Fruit fly (Drosophila melanogaster) whole organism, embryonic: Measurements from ENCODE around the gene IntS6.

Experiments
- B-H2 ChIP-seq: fragments of 200-800 bp; sonication (Bioruptor generic); optimal IDR thresholded peaks from 2 replicates; lab custom pipeline; 2018; ENCODE audit warnings: missing biosample characterization, mild to moderate bottlenecking, missing genetic modification characterization
- CG11085 ChIP-seq: fragments of 200-800 bp; sonication (Bioruptor generic); IDR thresholded peaks from 2 replicates; pipeline ENCODE4 v1.3.6; 2022; ENCODE audit warnings: missing biosample characterization, missing genetic modification characterization
- CG11247 ChIP-seq: fragments of 200-800 bp; sonication (Bioruptor generic); IDR thresholded peaks from 2 replicates; pipeline ENCODE4 v1.3.6; 2022; ENCODE audit warnings: missing biosample characterization, missing genetic modification characterization
- CG11456 ChIP-seq: fragments of 200-800 bp; sonication (Bioruptor generic); IDR thresholded peaks from 3 replicates; pipeline ENCODE4 v1.3.6; 2022; ENCODE audit warnings: missing biosample characterization, missing genetic modification characterization
- CG13296 ChIP-seq: fragments of 200-800 bp; sonication (Bioruptor generic); optimal IDR thresholded peaks from 3 replicates; lab custom pipeline; 2018; ENCODE audit warnings: missing biosample characterization, mild to moderate bottlenecking, missing genetic modification characterization
- CG14441 ChIP-seq: fragments of 200-800 bp; sonication (Bioruptor generic); IDR thresholded peaks from 2 replicates; pipeline ENCODE4 v1.3.6; 2022; ENCODE audit warnings: missing biosample characterization, missing genetic modification characterization
- CG14667 ChIP-seq: fragments of 200-800 bp; sonication (Bioruptor generic); IDR thresholded peaks from 2 replicates; pipeline ENCODE4 v1.3.6; 2022; ENCODE audit warnings: missing biosample characterization, missing genetic modification characterization
- CG16813 ChIP-seq: fragments of 200-800 bp; sonication (Bioruptor generic); IDR thresholded peaks from 3 replicates; pipeline ENCODE4 v1.3.6; 2022; ENCODE audit warnings: missing biosample characterization, missing genetic modification characterization; ENCODE audit not compliant: partially characterized antibody
- CG16863 ChIP-seq: fragments of 200-800 bp; sonication (Bioruptor generic); optimal IDR thresholded peaks from 3 replicates; lab custom pipeline; 2016; ENCODE audit warnings: missing biosample characterization, missing genetic modification characterization
- CG17385 ChIP-seq: fragments of 200-800 bp; sonication (Bioruptor generic); optimal IDR thresholded peaks from 3 replicates; lab custom pipeline; 2018; ENCODE audit warnings: missing biosample characterization, mild to moderate bottlenecking, missing genetic modification characterization
- CG17612 ChIP-seq: fragments of 200-800 bp; sonication (Bioruptor generic); IDR thresholded peaks from 2 replicates; pipeline ENCODE4 v1.3.6; 2022; ENCODE audit warnings: missing biosample characterization, missing genetic modification characterization
- CG2199 ChIP-seq: fragments of 200-800 bp; sonication (Bioruptor generic); IDR thresholded peaks from 3 replicates; pipeline ENCODE4 v1.3.6; 2022; ENCODE audit warnings: missing biosample characterization, missing genetic modification characterization
- CG2875 ChIP-seq: fragments of 200-800 bp; sonication (Bioruptor generic); optimal IDR thresholded peaks from 2 replicates; lab custom pipeline; 2017; ENCODE audit warnings: missing biosample characterization, mild to moderate bottlenecking, missing genetic modification characterization, missing genetic modification reagents
- CG30020 ChIP-seq: fragments of 200-800 bp; optimal IDR thresholded peaks from 2 replicates; lab custom pipeline; 2019; ENCODE audit warnings: missing biosample characterization, mild to moderate bottlenecking, missing genetic modification characterization, moderate library complexity
- CG3065 ChIP-seq: fragments of 200-800 bp; sonication (Bioruptor generic); optimal IDR thresholded peaks from 2 replicates; lab custom pipeline; 2016; ENCODE audit warnings: missing biosample characterization, missing genetic modification characterization
- CG31388 ChIP-seq: fragments of 200-800 bp; sonication (Bioruptor generic); optimal IDR thresholded peaks from 2 replicates; lab custom pipeline; 2016; ENCODE audit warnings: missing biosample characterization, missing genetic modification characterization
- CG33557 ChIP-seq: fragments of 200-800 bp; sonication (Bioruptor generic); optimal IDR thresholded peaks from 2 replicates; lab custom pipeline; 2019; ENCODE audit warnings: missing biosample characterization, mild to moderate bottlenecking, missing genetic modification characterization, moderate library complexity
- CG4360 ChIP-seq: fragments of 200-800 bp; sonication (Bioruptor generic); IDR thresholded peaks from 2 replicates; pipeline ENCODE4 v1.3.6; 2022; ENCODE audit warnings: missing biosample characterization, missing genetic modification characterization
- CG4404 ChIP-seq: fragments of 200-800 bp; sonication (Bioruptor generic); IDR thresholded peaks from 2 replicates; pipeline ENCODE4 v1.3.6; 2022; ENCODE audit warnings: missing biosample characterization, missing genetic modification characterization
- CG4707 ChIP-seq: fragments of 200-800 bp; sonication (Bioruptor generic); optimal IDR thresholded peaks from 2 replicates; lab custom pipeline; 2018; ENCODE audit warnings: missing biosample characterization, mild to moderate bottlenecking, missing genetic modification characterization, moderate library complexity
- CG4854 ChIP-seq: fragments of 200-800 bp; sonication (Bioruptor generic); optimal IDR thresholded peaks from 2 replicates; lab custom pipeline; 2016; ENCODE audit warnings: missing biosample characterization, missing genetic modification characterization, inconsistent platforms
- CG5953 ChIP-seq: fragments of 200-800 bp; sonication (Bioruptor generic); IDR thresholded peaks from 2 replicates; pipeline ENCODE4 v1.3.6; 2022; ENCODE audit warnings: missing biosample characterization, missing genetic modification characterization
- CG6175 ChIP-seq: fragments of 200-800 bp; sonication (Bioruptor generic); IDR thresholded peaks from 3 replicates; pipeline ENCODE4 v1.3.6; 2022; ENCODE audit warnings: missing biosample characterization, missing genetic modification characterization
- CG8290 ChIP-seq, 3 experiments: fragments of 200-800 bp; sonication (Bioruptor generic); optimal IDR thresholded peaks; 2 replicates each; lab custom pipeline; 2016 to 2019; ENCODE audit warnings: missing biosample characterization in 3 of 3, missing genetic modification characterization in 3 of 3, mild to moderate bottlenecking in 2 of 3, moderate library complexity in 1 of 3
- Camta ChIP-seq: fragments of 200-800 bp; sonication (Bioruptor generic); optimal IDR thresholded peaks from 2 replicates; lab custom pipeline; 2016; ENCODE audit warnings: missing biosample characterization, missing genetic modification characterization
- Dfd ChIP-seq, 2 experiments: fragments of >200 bp; optimal IDR thresholded peaks; 2 replicates each; lab custom pipeline; 2017; ENCODE audit warnings: missing biosample characterization in 2 of 2, missing genetic modification characterization in 2 of 2
- Doc3 ChIP-seq: fragments of 200-800 bp; sonication (Bioruptor generic); IDR thresholded peaks from 3 replicates; pipeline ENCODE4 v1.3.6; 2022; ENCODE audit warnings: missing biosample characterization, missing genetic modification characterization; ENCODE audit not compliant: partially characterized antibody
- Dref ChIP-seq: fragments of 200-800 bp; sonication (Bioruptor generic); IDR thresholded peaks from 2 replicates; pipeline ENCODE4 v1.3.6; 2022; ENCODE audit warnings: missing biosample characterization, missing genetic modification characterization
- Ets65A ChIP-seq: fragments of 200-800 bp; sonication (Bioruptor generic); peaks from one replicate; lab custom pipeline; 2016; ENCODE audit warnings: missing biosample characterization, missing genetic modification characterization
- HLHmδ ChIP-seq: fragments of 200-800 bp; sonication (Bioruptor generic); optimal IDR thresholded peaks from 2 replicates; lab custom pipeline; 2018; ENCODE audit warnings: missing biosample characterization, mild to moderate bottlenecking, missing genetic modification characterization, moderate library complexity
- Hmx ChIP-seq: fragments of 200-800 bp; sonication (Bioruptor generic); optimal IDR thresholded peaks from 2 replicates; lab custom pipeline; 2016; ENCODE audit warnings: missing biosample characterization, missing genetic modification characterization
- Hr39 ChIP-seq: fragments of >200 bp; optimal IDR thresholded peaks from 2 replicates; lab custom pipeline; 2017
- Lpt ChIP-seq: fragments of >200 bp; optimal IDR thresholded peaks from 2 replicates; lab custom pipeline; 2018; ENCODE audit warnings: missing biosample characterization, missing genetic modification characterization
- Myb ChIP-seq: fragments of 200-800 bp; sonication (Bioruptor generic); optimal IDR thresholded peaks from 2 replicates; lab custom pipeline; 2016; ENCODE audit warnings: missing biosample characterization, missing genetic modification characterization
- Ravus ChIP-seq: fragments of 200-800 bp; sonication (Bioruptor generic); IDR thresholded peaks from 2 replicates; pipeline ENCODE4 v1.3.6; 2022; ENCODE audit warnings: missing biosample characterization, missing genetic modification characterization
- Xrp1 ChIP-seq: fragments of 200-800 bp; sonication (Bioruptor generic); IDR thresholded peaks from 2 replicates; pipeline ENCODE4 v1.3.6; 2022; ENCODE audit warnings: missing biosample characterization, missing genetic modification characterization
- bcd ChIP-seq: fragments of 200-800 bp; sonication (Bioruptor generic); optimal IDR thresholded peaks from 2 replicates; lab custom pipeline; 2017; ENCODE audit warnings: missing biosample characterization, mild to moderate bottlenecking, missing genetic modification characterization
- cad ChIP-seq: fragments of >200 bp; optimal IDR thresholded peaks from 2 replicates; lab custom pipeline; 2017; ENCODE audit warnings: missing biosample characterization, missing genetic modification characterization
- eve ChIP-seq, 2 experiments: fragments of >200 bp; optimal IDR thresholded peaks; 2 replicates each; lab custom pipeline; 2017; ENCODE audit warnings: missing biosample characterization in 2 of 2, missing genetic modification characterization in 2 of 2
- fd64A ChIP-seq: fragments of 200-800 bp; sonication (Bioruptor generic); optimal IDR thresholded peaks from 3 replicates; lab custom pipeline; 2018; ENCODE audit warnings: missing biosample characterization, mild to moderate bottlenecking, missing genetic modification characterization
- knrl ChIP-seq: fragments of 200-800 bp; sonication (Bioruptor generic); IDR thresholded peaks from 3 replicates; pipeline ENCODE4 v1.3.6; 2022; ENCODE audit warnings: missing biosample characterization, missing genetic modification characterization; ENCODE audit not compliant: partially characterized antibody
- nerfin-1 ChIP-seq: fragments of 200-800 bp; sonication (Bioruptor generic); optimal IDR thresholded peaks from 3 replicates; lab custom pipeline; 2019; ENCODE audit warnings: missing biosample characterization, mild to moderate bottlenecking, missing genetic modification characterization, moderate library complexity
- org-1 ChIP-seq: fragments of 200-800 bp; sonication (Bioruptor generic); optimal IDR thresholded peaks from 2 replicates; lab custom pipeline; 2017; ENCODE audit warnings: missing biosample characterization, missing genetic modification characterization
- pita ChIP-seq: fragments of 200-800 bp; sonication (Bioruptor generic); optimal IDR thresholded peaks from 2 replicates; lab custom pipeline; 2017; ENCODE audit warnings: missing biosample characterization, mild to moderate bottlenecking, missing genetic modification characterization
- pzg ChIP-seq: fragments of 200-800 bp; sonication (Bioruptor generic); optimal IDR thresholded peaks from 3 replicates; lab custom pipeline; 2018; ENCODE audit warnings: missing biosample characterization, mild to moderate bottlenecking, missing genetic modification characterization, moderate library complexity
- salm ChIP-seq: fragments of 200-800 bp; sonication (Bioruptor generic); optimal IDR thresholded peaks from 2 replicates; lab custom pipeline; 2018; ENCODE audit warnings: missing biosample characterization, mild to moderate bottlenecking, missing genetic modification characterization
- sc ChIP-seq, 3 experiments: fragments of >200 bp in 2 of 3; fragments of 200-800 bp in 1 of 3; sonication (Bioruptor generic) in 1 of 3; optimal IDR thresholded peaks; 2 replicates in 2 of 3; 3 replicates in 1 of 3; lab custom pipeline; 2017; ENCODE audit warnings: mild to moderate bottlenecking in 1 of 3, missing biosample characterization in 1 of 3, missing genetic modification characterization in 1 of 3, missing genetic modification reagents in 1 of 3
- tin ChIP-seq: fragments of 200-800 bp; sonication (Bioruptor generic); optimal IDR thresholded peaks from 3 replicates; lab custom pipeline; 2016; ENCODE audit warnings: missing biosample characterization, missing genetic modification characterization
- trh ChIP-seq: fragments of 200-800 bp; sonication (Bioruptor generic); optimal IDR thresholded peaks from 2 replicates; lab custom pipeline; 2016; ENCODE audit warnings: missing biosample characterization, missing genetic modification characterization
- twi ChIP-seq: fragments of 200-800 bp; optimal IDR thresholded peaks from 2 replicates; lab custom pipeline; 2019; ENCODE audit warnings: missing biosample characterization, mild to moderate bottlenecking, missing genetic modification characterization, moderate library complexity

Gene IntS6

DNA sequence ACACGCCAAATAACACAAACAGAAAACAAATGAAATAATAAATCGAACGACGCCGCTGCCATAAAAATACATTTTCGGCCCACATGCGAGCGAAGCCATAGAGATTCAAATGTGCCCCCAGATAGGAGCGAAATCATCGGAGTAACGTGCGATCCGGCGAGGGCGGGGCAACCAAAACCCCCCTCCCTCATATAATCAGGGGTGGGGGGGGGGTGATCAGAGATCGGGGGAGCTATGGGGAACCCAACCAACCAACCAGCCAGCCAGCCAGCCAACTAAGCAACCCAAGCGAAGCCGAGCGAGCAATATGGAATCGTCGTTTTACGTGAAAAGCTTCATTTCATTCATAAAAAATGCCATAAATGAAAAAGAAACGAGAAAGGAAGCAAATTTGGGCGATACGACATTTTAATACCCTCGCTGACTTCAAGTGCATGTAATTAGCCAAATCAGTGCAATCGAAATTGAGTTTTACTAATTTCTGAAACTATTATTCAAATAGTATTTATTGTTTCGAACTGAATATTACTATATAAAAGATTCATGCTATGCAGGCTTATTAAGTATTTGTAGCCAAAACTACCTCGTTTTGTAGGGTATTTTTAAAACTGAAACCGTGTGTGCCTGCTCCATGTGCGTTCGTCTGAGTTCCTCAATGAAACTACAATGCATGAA is 47.1 kb downstream of the IntS6 start (continued):
- TF ChIP-seq Myb (GFP tag; lab: Kevin White, UChicago) (peak; percentile 4), eve (GFP tag; optimal IDR thresholded peaks at IDR 0.05; lab: Kevin White, UChicago) (no peak), org-1 (peak; percentile 53), CG2199 (GFP tag; lab: Robert Waterston, UW) (0 out of 3 replicates have a peak, but pooled peaks have one; percentile 36), CG11456 (GFP tag; lab: Robert Waterston, UW) (no peak), Lpt (no peak), CG11247 (no peak), HLHmδ (GFP tag; lab: Kevin White, UChicago) (no peak), CG17612 (GFP tag; lab: Robert Waterston, UW) (no peak), Xrp1 (peak; percentile 74), Hmx (GFP tag; lab: Kevin White, UChicago) (no peak), twi (tag; lab: Kevin White, UChicago) (no peak), CG16863 (GFP tag; lab: Kevin White, UChicago) (peak; percentile 41), cad (GFP tag; lab: Kevin White, UChicago) (no peak), CG3065 (GFP tag; lab: Kevin White, UChicago) (no peak), Dref (GFP tag; lab: Robert Waterston, UW) (no peak), CG13296 (GFP tag; lab: Kevin White, UChicago) (no peak), Ets65A (GFP tag; lab: Kevin White, UChicago) (peak; percentile 86), CG17385 (peak; percentile 45), tin (GFP tag; lab: Kevin White, UChicago) (peak; percentile 58), CG2875 (GFP tag; lab: Kevin White, UChicago) (peak; percentile 41), CG4360 (GFP tag; lab: Robert Waterston, UW) (peak; percentile 12; the same call in 1 of the 2 replicates), Hr39 (lab: Kevin White, UChicago) (no peak), salm (peak; percentile 42), CG6175 (GFP tag; lab: Robert Waterston, UW) (peak; percentile 84), CG4707 (GFP tag; lab: Kevin White, UChicago) (no peak), fd64A (GFP tag; lab: Kevin White, UChicago) (no peak), CG4404 (GFP tag; lab: Robert Waterston, UW) (no peak), CG11085 (GFP tag; lab: Robert Waterston, UW) (no peak), trh (GFP tag; lab: Kevin White, UChicago) (no peak), pzg (no peak), CG5953 (GFP tag; lab: Robert Waterston, UW) (0 out of 2 replicates have a peak, but pooled peaks have one; percentile 33), CG30020 (tag; lab: Kevin White, UChicago) (no peak), CG16813 (no peak), B-H2 (GFP tag; lab: Kevin White, UChicago) (no peak), CG31388 (GFP tag; lab: Kevin White, UChicago) (peak; percentile 20), CG4854 (peak; percentile 38), Camta (GFP tag; lab: Kevin White, UChicago) (no peak), CG8290 (GFP tag; optimal IDR thresholded peaks at IDR 0.05; lab: Kevin White, UChicago) (no peak), CG8290 (tag; optimal IDR thresholded peaks at IDR 0.05; lab: Kevin White, UChicago) (peak in 1 of 2 experiments; percentile 31), Ravus (GFP tag; lab: Robert Waterston, UW) (no peak), Doc3 (no peak), Dfd (GFP tag; optimal IDR thresholded peaks at IDR 0.05; lab: Kevin White, UChicago) (no peak), CG14441 (GFP tag; lab: Robert Waterston, UW) (peak; percentile 54), knrl (GFP tag; lab: Robert Waterston, UW) (no peak), sc (optimal IDR thresholded peaks at IDR 0.05; lab: Kevin White, UChicago) (no peak), sc (GFP tag; optimal IDR thresholded peaks at IDR 0.05; lab: Kevin White, UChicago) (peak; percentile 55), CG14667 (GFP tag; lab: Robert Waterston, UW) (no peak), CG33557 (no peak), bcd (GFP tag; lab: Kevin White, UChicago) (peak; percentile 65), nerfin-1 (tag; lab: Kevin White, UChicago) (peak; percentile 23), pita (no peak)
